Worm (Caenorhabditis elegans): ENCODE results near the gene fip-4.

The fip-4 gene

ce11 chrV:8651007-8651711 is 40.1 kb upstream of the fip-4 start:
- TF ChIP-seq aly-1 (tag; optimal IDR thresholded peaks at IDR 0.05) (no peak), flt-1 (GFP tag; IDR thresholded peaks at IDR 0.05) (no peak), ceh-36 (tag; optimal IDR thresholded peaks at IDR 0.05) (no peak), pes-1 (GFP tag; IDR thresholded peaks at IDR 0.05) (no peak), tbx-11 (GFP tag; IDR thresholded peaks at IDR 0.05) (no peak), hmg-4 (GFP tag; optimal IDR thresholded peaks at IDR 0.05) (no peak), tra-4 (tag; optimal IDR thresholded peaks at IDR 0.05) (no peak), ets-7 (tag; optimal IDR thresholded peaks at IDR 0.05) (no peak), B0310.2 (tag; optimal IDR thresholded peaks at IDR 0.05) (no peak), F13C5.2 (tag; optimal IDR thresholded peaks at IDR 0.05) (no peak), ceh-13 (GFP tag; optimal IDR thresholded peaks at IDR 0.05) (no peak), hmbx-1 (tag; optimal IDR thresholded peaks at IDR 0.05) (no peak), ama-1 (optimal IDR thresholded peaks at IDR 0.05) (no peak), hnd-1 (tag; optimal IDR thresholded peaks at IDR 0.05) (no peak), tbx-37 (GFP tag; conservative IDR thresholded peaks at IDR 0.05) (no peak)

- TF ChIP-seq ama-1 (optimal IDR thresholded peaks at IDR 0.05): no peak
- no peak for TF ChIP-seq scrt-1 (GFP tag; IDR thresholded peaks at IDR 0.05)
- TF ChIP-seq hmbx-1 (tag; optimal IDR thresholded peaks at IDR 0.05): no peak
- TF ChIP-seq flt-1 (GFP tag; IDR thresholded peaks at IDR 0.05): no peak
- TF ChIP-seq pes-1 (GFP tag; IDR thresholded peaks at IDR 0.05): no peak
- TF ChIP-seq ceh-36 (tag; optimal IDR thresholded peaks at IDR 0.05): no peak
- TF ChIP-seq ets-7 (tag; optimal IDR thresholded peaks at IDR 0.05): no peak
- TF ChIP-seq ceh-13 (GFP tag; optimal IDR thresholded peaks at IDR 0.05): no peak
- TF ChIP-seq aly-1 (tag; optimal IDR thresholded peaks at IDR 0.05): no peak
- TF ChIP-seq tbx-37 (GFP tag; conservative IDR thresholded peaks at IDR 0.05): no peak
- TF ChIP-seq tbx-11 (GFP tag; IDR thresholded peaks at IDR 0.05): no peak
- no peak for TF ChIP-seq F13C5.2 (tag; optimal IDR thresholded peaks at IDR 0.05)
Measured at ce11 chrV:8650365-8650764, 39.3 kb upstream of the fip-4 start.

- no peak for TF ChIP-seq sea-1 (GFP tag; conservative IDR thresholded peaks at IDR 0.05)
- TF ChIP-seq ets-7 (tag; optimal IDR thresholded peaks at IDR 0.05): no peak
- TF ChIP-seq pes-1 (GFP tag; IDR thresholded peaks at IDR 0.05): no peak
Measured at ce11 chrV:8648251-8648650, 37.2 kb upstream of the fip-4 start.

- TF ChIP-seq ama-1 (optimal IDR thresholded peaks at IDR 0.05): no peak
- TF ChIP-seq hmg-4 (GFP tag; optimal IDR thresholded peaks at IDR 0.05): no peak
- no peak for TF ChIP-seq tbx-37 (GFP tag; conservative IDR thresholded peaks at IDR 0.05)
- TF ChIP-seq tra-4 (tag; optimal IDR thresholded peaks at IDR 0.05): no peak
- no peak for TF ChIP-seq hnd-1 (tag; optimal IDR thresholded peaks at IDR 0.05)
- TF ChIP-seq F13C5.2 (tag; optimal IDR thresholded peaks at IDR 0.05): no peak
- no peak for TF ChIP-seq ceh-36 (tag; optimal IDR thresholded peaks at IDR 0.05)
- no peak for TF ChIP-seq scrt-1 (GFP tag; IDR thresholded peaks at IDR 0.05)
- no peak for TF ChIP-seq aly-1 (tag; optimal IDR thresholded peaks at IDR 0.05)
- TF ChIP-seq B0310.2 (tag; optimal IDR thresholded peaks at IDR 0.05): no peak
- TF ChIP-seq ets-7 (tag; optimal IDR thresholded peaks at IDR 0.05): no peak
- TF ChIP-seq tbx-11 (GFP tag; IDR thresholded peaks at IDR 0.05): no peak
- no peak for TF ChIP-seq ceh-13 (GFP tag; optimal IDR thresholded peaks at IDR 0.05)
Measured at ce11 chrV:8643093-8643492, 32.0 kb upstream of the fip-4 start, which contains the start of gene asp-13. Gene asp-13, minus strand, starts transcription at chrV:8643193.

- TF ChIP-seq scrt-1 (GFP tag; IDR thresholded peaks at IDR 0.05) (no peak), hnd-1 (tag; optimal IDR thresholded peaks at IDR 0.05) (no peak), tbx-37 (GFP tag; conservative IDR thresholded peaks at IDR 0.05) (no peak)
Measured at ce11 chrV:8641266-8641665, 30.2 kb upstream of the fip-4 start, which contains the start of gene F28A12.3. Gene F28A12.3, minus strand, starts transcription at chrV:8641366.

ce11 chrV:8637666-8638271 is 26.7 kb upstream of the fip-4 start, which contains the start of the genes F28A12.10 and acd-4:
Gene F28A12.10, minus strand, starts transcription at chrV:8637766.
Gene acd-4, plus strand, starts transcription at chrV:8638221.
- no peak for TF ChIP-seq flt-1 (GFP tag; IDR thresholded peaks at IDR 0.05)
- TF ChIP-seq F13C5.2 (tag; optimal IDR thresholded peaks at IDR 0.05): no peak
- no peak for TF ChIP-seq ceh-13 (GFP tag; optimal IDR thresholded peaks at IDR 0.05)
- TF ChIP-seq ceh-36 (tag; optimal IDR thresholded peaks at IDR 0.05): no peak
- TF ChIP-seq aly-1 (tag; optimal IDR thresholded peaks at IDR 0.05): no peak
- no peak for TF ChIP-seq tbx-11 (GFP tag; IDR thresholded peaks at IDR 0.05)
- no peak for TF ChIP-seq hnd-1 (tag; optimal IDR thresholded peaks at IDR 0.05)
- no peak for TF ChIP-seq hmg-4 (GFP tag; optimal IDR thresholded peaks at IDR 0.05)
- no peak for TF ChIP-seq pes-1 (GFP tag; IDR thresholded peaks at IDR 0.05)
- no peak for TF ChIP-seq B0310.2 (tag; optimal IDR thresholded peaks at IDR 0.05)
- no peak for TF ChIP-seq ama-1 (optimal IDR thresholded peaks at IDR 0.05)
- TF ChIP-seq tra-4 (tag; optimal IDR thresholded peaks at IDR 0.05): no peak
- TF ChIP-seq ets-7 (tag; optimal IDR thresholded peaks at IDR 0.05): no peak
- TF ChIP-seq hmbx-1 (tag; optimal IDR thresholded peaks at IDR 0.05): no peak
- no peak for TF ChIP-seq sea-1 (GFP tag; conservative IDR thresholded peaks at IDR 0.05)
- no peak for TF ChIP-seq scrt-1 (GFP tag; IDR thresholded peaks at IDR 0.05)
- TF ChIP-seq tbx-37 (GFP tag; conservative IDR thresholded peaks at IDR 0.05): no peak

- TF ChIP-seq tbx-11 (GFP tag; IDR thresholded peaks at IDR 0.05): no peak
- TF ChIP-seq aly-1 (tag; optimal IDR thresholded peaks at IDR 0.05): no peak
- no peak for TF ChIP-seq ama-1 (optimal IDR thresholded peaks at IDR 0.05)
- TF ChIP-seq hmbx-1 (tag; optimal IDR thresholded peaks at IDR 0.05): no peak
- TF ChIP-seq ceh-13 (GFP tag; optimal IDR thresholded peaks at IDR 0.05): no peak
- no peak for TF ChIP-seq hnd-1 (tag; optimal IDR thresholded peaks at IDR 0.05)
- TF ChIP-seq tbx-37 (GFP tag; conservative IDR thresholded peaks at IDR 0.05): no peak
- no peak for TF ChIP-seq flt-1 (GFP tag; IDR thresholded peaks at IDR 0.05)
- TF ChIP-seq scrt-1 (GFP tag; IDR thresholded peaks at IDR 0.05): no peak
- TF ChIP-seq ets-7 (tag; optimal IDR thresholded peaks at IDR 0.05): no peak
- no peak for TF ChIP-seq tra-4 (tag; optimal IDR thresholded peaks at IDR 0.05)
- TF ChIP-seq ceh-36 (tag; optimal IDR thresholded peaks at IDR 0.05): no peak
- TF ChIP-seq pes-1 (GFP tag; IDR thresholded peaks at IDR 0.05): no peak
Measured at ce11 chrV:8636907-8637306, 25.8 kb upstream of the fip-4 start, which contains the start of gene grl-12. Gene grl-12, minus strand, starts transcription at chrV:8637007.

All from whole organism, early embryonic.